Worm (Caenorhabditis elegans) whole organism, L1 larva: ENCODE data around the gene paml-1.

Experiments used
- C16A3.4 ChIP-seq: fragments of 150-350 bp; optimal IDR thresholded peaks from 2 replicates; lab custom pipeline; 2014; ENCODE audit warnings: missing biosample characterization, missing genetic modification characterization
- Y116A8C.19 ChIP-seq: sonication (generic microtip); optimal IDR thresholded peaks from 2 replicates; lab custom pipeline; 2016; ENCODE audit warnings: missing compliant biosample characterization, missing genetic modification characterization, borderline replicate concordance
- aly-2 ChIP-seq: fragments of 150-350 bp; optimal IDR thresholded peaks from 2 replicates; lab custom pipeline; 2014; ENCODE audit warnings: missing biosample characterization, missing genetic modification characterization
- ama-1 ChIP-seq: fragments of 150-350 bp; optimal IDR thresholded peaks from 2 replicates; lab custom pipeline; 2014
- ceh-8 ChIP-seq: fragments of 200-800 bp; sonication (Bioruptor generic); optimal IDR thresholded peaks from 2 replicates; lab custom pipeline; 2018; ENCODE audit warnings: mild to moderate bottlenecking, missing genetic modification characterization, moderate library complexity, missing compliant biosample characterization
- ceh-88 ChIP-seq: fragments of 200-800 bp; sonication (Bioruptor generic); IDR thresholded peaks from 2 replicates; pipeline ENCODE4 v1.3.6; 2022; ENCODE audit warnings: missing genetic modification characterization, missing compliant biosample characterization
- ceh-90 ChIP-seq: sonication (generic microtip); optimal IDR thresholded peaks from 2 replicates; lab custom pipeline; 2016; ENCODE audit warnings: missing genetic modification characterization, missing compliant biosample characterization
- dpl-1 ChIP-seq, 3 experiments: fragments of 150-350 bp in 2 of 3; sonication (generic microtip) in 1 of 3; optimal IDR thresholded peaks; 2 replicates each; lab custom pipeline; 2014 to 2017; ENCODE audit warnings: missing biosample characterization in 3 of 3, missing genetic modification characterization in 3 of 3, missing genetic modification reagents in 3 of 3
- efl-1 ChIP-seq, 4 experiments: fragments of 150-350 bp; optimal IDR thresholded peaks in 3 of 4; peaks in 1 of 4; 1 replicate in 1 of 4; 2 replicates in 3 of 4; lab custom pipeline; 2014; ENCODE audit warnings: missing biosample characterization in 2 of 4, missing genetic modification characterization in 2 of 4, missing genetic modification reagents in 2 of 4
- elt-2 ChIP-seq: sonication (generic microtip); optimal IDR thresholded peaks from 2 replicates; lab custom pipeline; 2016; ENCODE audit warnings: missing genetic modification characterization, mild to moderate bottlenecking, inconsistent platforms, missing compliant biosample characterization, missing genetic modification reagents
- fkh-10 ChIP-seq: sonication (generic microtip); optimal IDR thresholded peaks from 2 replicates; lab custom pipeline; 2017; ENCODE audit warnings: missing biosample characterization, missing genetic modification reagents, missing genetic modification characterization
- fkh-4 ChIP-seq: sonication (generic microtip); optimal IDR thresholded peaks from 2 replicates; lab custom pipeline; 2016; ENCODE audit warnings: missing compliant biosample characterization, missing genetic modification characterization, borderline replicate concordance
- fos-1 ChIP-seq: fragments of 150-350 bp; optimal IDR thresholded peaks from 2 replicates; lab custom pipeline; 2014; ENCODE audit warnings: missing biosample characterization, missing genetic modification characterization
- grh-1 ChIP-seq: fragments of 200-800 bp; sonication (Bioruptor generic); IDR thresholded peaks from 2 replicates; pipeline ENCODE4 v1.3.6; 2022; ENCODE audit warnings: missing genetic modification reagents, missing genetic modification characterization, missing compliant biosample characterization
- irx-1 ChIP-seq: sonication (generic microtip); optimal IDR thresholded peaks from 2 replicates; lab custom pipeline; 2016; ENCODE audit warnings: missing genetic modification characterization, missing compliant biosample characterization
- isw-1 ChIP-seq: fragments of 200-800 bp; sonication (Bioruptor generic); IDR thresholded peaks from 2 replicates; pipeline ENCODE4 v1.3.6; 2022; ENCODE audit warnings: missing genetic modification characterization, missing compliant biosample characterization
- jun-1 ChIP-seq: fragments of 150-350 bp; optimal IDR thresholded peaks from 2 replicates; lab custom pipeline; 2014; ENCODE audit warnings: missing biosample characterization, missing genetic modification reagents, missing genetic modification characterization
- lin-13 ChIP-seq: fragments of 150-350 bp; optimal IDR thresholded peaks from 2 replicates; lab custom pipeline; 2014; ENCODE audit warnings: missing biosample characterization, missing genetic modification reagents, missing genetic modification characterization
- lin-35 ChIP-seq, 2 experiments: fragments of 150-350 bp; optimal IDR thresholded peaks; 2 replicates each; lab custom pipeline; 2014; ENCODE audit warnings: missing biosample characterization in 2 of 2, missing genetic modification characterization in 2 of 2, missing genetic modification reagents in 2 of 2
- lir-3 ChIP-seq: sonication (generic microtip); optimal IDR thresholded peaks from 2 replicates; lab custom pipeline; 2016; ENCODE audit warnings: mild to moderate bottlenecking, missing genetic modification characterization, moderate library complexity, missing compliant biosample characterization; ENCODE audit not compliant: poor library complexity
- lsy-2 ChIP-seq, 2 experiments: fragments of 150-350 bp; optimal IDR thresholded peaks; 2 replicates each; lab custom pipeline; 2014; ENCODE audit warnings: missing biosample characterization in 2 of 2, missing genetic modification characterization in 2 of 2
- mdl-1 ChIP-seq, 2 experiments: fragments of 150-350 bp; optimal IDR thresholded peaks; 2 replicates each; lab custom pipeline; 2014 to 2017; ENCODE audit warnings: missing biosample characterization in 2 of 2, missing genetic modification characterization in 2 of 2, inconsistent platforms in 1 of 2
- nhr-237 ChIP-seq: fragments of 150-350 bp; optimal IDR thresholded peaks from 2 replicates; lab custom pipeline; 2014; ENCODE audit warnings: missing biosample characterization, missing genetic modification characterization
- nhr-47 ChIP-seq: sonication (generic microtip); optimal IDR thresholded peaks from 2 replicates; lab custom pipeline; 2016; ENCODE audit warnings: mild to moderate bottlenecking, missing genetic modification characterization, moderate library complexity, missing compliant biosample characterization
- nhr-71 ChIP-seq: sonication (generic microtip); optimal IDR thresholded peaks from 2 replicates; lab custom pipeline; 2016; ENCODE audit warnings: mild to moderate bottlenecking, missing genetic modification characterization, moderate library complexity, missing compliant biosample characterization
- pag-3 ChIP-seq: sonication (generic microtip); optimal IDR thresholded peaks from 2 replicates; lab custom pipeline; 2017; ENCODE audit warnings: missing genetic modification characterization, mild to moderate bottlenecking, missing compliant biosample characterization, antibody characterized with exemption, borderline replicate concordance; ENCODE audit not compliant: insufficient read depth
- pax-3 ChIP-seq: fragments of 200-800 bp; sonication (Bioruptor generic); optimal IDR thresholded peaks from 2 replicates; lab custom pipeline; 2018; ENCODE audit warnings: mild to moderate bottlenecking, missing genetic modification characterization, moderate library complexity, missing compliant biosample characterization
- rnt-1 ChIP-seq: sonication (generic microtip); optimal IDR thresholded peaks from 2 replicates; lab custom pipeline; 2016; ENCODE audit warnings: mild to moderate bottlenecking, missing genetic modification characterization, moderate library complexity, missing compliant biosample characterization
- snpc-4 ChIP-seq: fragments of 150-350 bp; optimal IDR thresholded peaks from 2 replicates; lab custom pipeline; 2014; ENCODE audit warnings: missing biosample characterization, missing genetic modification characterization
- snu-23 ChIP-seq: sonication (generic microtip); optimal IDR thresholded peaks from 2 replicates; lab custom pipeline; 2016; ENCODE audit warnings: missing genetic modification characterization, missing compliant biosample characterization
- sox-4 ChIP-seq: sonication (generic microtip); optimal IDR thresholded peaks from 2 replicates; lab custom pipeline; 2016; ENCODE audit warnings: missing genetic modification characterization, missing compliant biosample characterization
- sup-37 ChIP-seq: fragments of 200-800 bp; sonication (Bioruptor generic); optimal IDR thresholded peaks from 2 replicates; lab custom pipeline; 2018; ENCODE audit warnings: mild to moderate bottlenecking, missing genetic modification characterization, missing compliant biosample characterization
- swsn-7 ChIP-seq: sonication (generic microtip); optimal IDR thresholded peaks from 2 replicates; lab custom pipeline; 2016; ENCODE audit warnings: missing genetic modification characterization, missing compliant biosample characterization
- tbx-2 ChIP-seq: sonication (generic microtip); optimal IDR thresholded peaks from 2 replicates; lab custom pipeline; 2016; ENCODE audit warnings: missing genetic modification characterization, missing compliant biosample characterization
- unc-30 ChIP-seq: sonication (generic microtip); optimal IDR thresholded peaks from 2 replicates; lab custom pipeline; 2017; ENCODE audit warnings: missing biosample characterization, missing genetic modification characterization
- unc-86 ChIP-seq: sonication (generic microtip); optimal IDR thresholded peaks from 2 replicates; lab custom pipeline; 2016; ENCODE audit warnings: missing genetic modification characterization, missing compliant biosample characterization
- xbp-1 ChIP-seq: sonication (generic microtip); optimal IDR thresholded peaks from 2 replicates; lab custom pipeline; 2016; ENCODE audit warnings: missing genetic modification characterization, missing compliant biosample characterization
- zip-4 ChIP-seq: fragments of 200-800 bp; sonication (Bioruptor generic); optimal IDR thresholded peaks from 2 replicates; lab custom pipeline; 2018; ENCODE audit warnings: mild to moderate bottlenecking, missing genetic modification characterization, moderate library complexity, missing compliant biosample characterization
- ztf-11 ChIP-seq, 2 experiments: sonication (generic microtip); optimal IDR thresholded peaks; 2 replicates each; lab custom pipeline; 2016 to 2017; ENCODE audit warnings: missing genetic modification characterization in 2 of 2, missing biosample characterization in 1 of 2, missing compliant biosample characterization in 1 of 2
- ztf-4 ChIP-seq: fragments of 150-350 bp; optimal IDR thresholded peaks from 2 replicates; lab custom pipeline; 2014; ENCODE audit warnings: missing biosample characterization, missing genetic modification characterization

paml-1 gene

ce11 chrIII:10214540-10214979, 19.3 kb downstream of the paml-1 start (continued):
- TF ChIP-seq zip-4 (GFP tag; lab: Kevin White, UChicago) (no peak), nhr-237 (tag; lab: Kevin White, UChicago) (no peak), fkh-10 (GFP tag; lab: Kevin White, UChicago) (no peak), lsy-2 (tag; optimal IDR thresholded peaks at IDR 0.05; lab: Kevin White, UChicago) (peak; percentile 5 to 34), nhr-71 (tag; lab: Kevin White, UChicago) (peak; percentile 75), fkh-4 (tag; lab: Kevin White, UChicago) (no peak), pax-3 (tag; lab: Kevin White, UChicago) (peak; percentile 59), ama-1 (peak; percentile 86), xbp-1 (peak; percentile 48)

ce11 chrIII:10211889-10212494, 21.9 kb downstream of the paml-1 start, which contains the start of the genes blos-1 and best-18:
Gene blos-1, minus strand, starts transcription at chrIII:10211946.
Gene best-18, plus strand, starts transcription at chrIII:10212396.
- no peak for TF ChIP-seq grh-1 (GFP tag; lab: Robert Waterston, UW)
- no peak for TF ChIP-seq lin-35 (GFP tag; optimal IDR thresholded peaks at IDR 0.05; lab: Kevin White, UChicago)
- no peak for TF ChIP-seq elt-2 (tag; lab: Kevin White, UChicago)
- TF ChIP-seq pax-3 (tag; lab: Kevin White, UChicago), result no peak
- TF ChIP-seq ceh-88 (GFP tag; lab: Robert Waterston, UW), result no peak
- no peak for TF ChIP-seq aly-2 (tag; lab: Kevin White, UChicago)
- TF ChIP-seq ztf-4 (tag; lab: Kevin White, UChicago), result no peak
- TF ChIP-seq lir-3, result no peak

ce11 chrIII:10209703-10210102, 24.2 kb downstream of the paml-1 start, which contains the start of gene T20G5.9:
Gene T20G5.9, plus strand, starts transcription at chrIII:10209840.
- TF ChIP-seq swsn-7 (tag; lab: Kevin White, UChicago) (no peak), ceh-8 (no peak), snu-23 (no peak), pax-3 (tag; lab: Kevin White, UChicago) (no peak), ama-1 (peak; percentile 19), unc-30 (tag; lab: Kevin White, UChicago) (no peak), unc-86 (tag; lab: Kevin White, UChicago) (no peak)
- TF ChIP-seq, all 84 proteins: peak for 1

DNA sequence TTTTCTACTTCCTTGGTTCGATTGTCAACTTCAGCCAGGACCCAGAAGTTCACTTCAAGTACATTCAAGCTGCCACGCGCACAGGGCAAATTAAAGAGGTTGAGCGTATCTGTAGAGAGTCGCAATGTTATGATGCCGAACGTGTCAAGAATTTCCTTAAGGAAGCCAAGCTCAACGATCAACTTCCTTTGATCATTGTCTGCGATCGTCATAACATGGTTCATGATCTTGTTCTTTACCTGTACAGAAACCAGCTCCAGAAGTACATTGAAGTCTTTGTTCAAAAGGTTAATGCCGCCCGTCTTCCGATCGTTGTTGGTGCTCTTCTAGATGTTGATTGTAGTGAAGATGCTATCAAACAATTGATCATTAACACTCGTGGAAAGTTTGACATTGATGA, 27.5 kb downstream of the paml-1 start:
- no peak for TF ChIP-seq tbx-2 (tag; lab: Kevin White, UChicago)
- TF ChIP-seq Y116A8C.19 (tag; lab: Kevin White, UChicago), result no peak
- no peak for TF ChIP-seq efl-1 (optimal IDR thresholded peaks at IDR 0.05; lab: Kevin White, UChicago)
- peak in 1 of 2 experiments; percentile 82 for TF ChIP-seq efl-1 (GFP tag; optimal IDR thresholded peaks at IDR 0.05 in 1 of 2; lab: Kevin White, UChicago)

DNA sequence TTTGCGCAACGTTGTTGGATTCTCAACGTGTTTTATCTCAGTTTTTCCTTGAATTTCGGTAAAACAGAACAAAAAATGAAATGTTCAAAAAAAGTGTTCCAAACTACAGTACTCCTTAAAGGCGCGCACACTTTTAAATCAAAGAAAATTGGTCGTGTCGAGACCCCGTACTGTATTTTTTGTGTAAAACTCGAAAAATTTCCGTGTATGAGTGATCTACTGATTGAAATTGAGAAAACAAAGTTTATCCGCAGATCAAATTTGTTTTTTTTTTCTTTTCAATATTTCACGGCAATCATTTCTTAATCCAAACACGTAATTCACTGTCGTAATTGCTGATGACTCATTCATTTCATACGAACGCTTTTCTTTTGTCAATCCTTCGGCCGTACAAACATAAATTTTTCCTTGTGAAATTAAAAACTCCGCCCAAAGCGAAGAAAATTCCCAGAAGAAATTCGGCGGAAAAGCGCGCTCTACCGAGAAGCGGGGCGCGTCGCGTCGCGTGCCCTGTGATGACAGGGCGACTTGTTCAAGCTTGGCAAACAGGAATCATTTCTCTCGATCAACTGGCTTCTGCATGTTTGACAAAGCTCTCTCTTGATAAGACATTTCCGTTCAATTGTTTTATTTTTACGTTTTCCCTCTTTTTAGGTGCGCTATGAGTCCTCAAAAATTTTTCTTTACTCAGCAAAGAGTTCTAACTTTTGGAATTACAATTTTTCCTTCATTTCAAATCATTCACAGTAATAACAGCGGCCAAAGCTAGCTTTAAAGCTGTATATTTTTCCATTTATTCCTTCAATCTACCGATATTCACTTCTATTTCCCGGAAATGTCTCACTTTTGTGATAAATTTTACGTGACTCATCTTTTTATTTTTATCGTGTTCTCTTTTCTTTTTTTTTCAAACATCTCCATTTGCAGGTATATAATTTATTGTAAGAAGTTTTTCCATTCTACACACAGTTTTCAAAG, 30.7 kb downstream of the paml-1 start, which contains the start of gene chc-1:
Gene chc-1, plus strand, starts transcription at position 928 of the 978 bp plus-strand sequence.
- TF ChIP-seq fos-1, result no peak
- TF ChIP-seq sup-37 (GFP tag; lab: Kevin White, UChicago), result no peak
- peak; percentile 17 for TF ChIP-seq nhr-71 (tag; lab: Kevin White, UChicago)
- no peak for TF ChIP-seq pax-3 (tag; lab: Kevin White, UChicago)
- TF ChIP-seq ceh-90 (tag; lab: Kevin White, UChicago), result no peak
- peak in 1 of 2 experiments; percentile 18 for TF ChIP-seq mdl-1 (tag; optimal IDR thresholded peaks at IDR 0.05; lab: Kevin White, UChicago)
- TF ChIP-seq C16A3.4, result peak; percentile 19
- TF ChIP-seq efl-1 (optimal IDR thresholded peaks at IDR 0.05; lab: Kevin White, UChicago), result peak; percentile 26 to 35
- peak in 1 of 2 experiments; percentile 43 for TF ChIP-seq efl-1 (GFP tag; optimal IDR thresholded peaks at IDR 0.05 in 1 of 2; lab: Kevin White, UChicago)
- TF ChIP-seq irx-1 (tag; lab: Kevin White, UChicago), result no peak
- TF ChIP-seq lin-13, result no peak
- no peak for TF ChIP-seq jun-1 (tag; lab: Kevin White, UChicago)
- peak; percentile 12 for TF ChIP-seq nhr-47 (tag; lab: Kevin White, UChicago)
- TF ChIP-seq rnt-1 (tag; lab: Kevin White, UChicago), result no peak
- TF ChIP-seq ztf-11 (tag; optimal IDR thresholded peaks at IDR 0.05; lab: Kevin White, UChicago), result no peak
- no peak for TF ChIP-seq snpc-4 (tag; lab: Kevin White, UChicago)
- peak; percentile 17 to 51 (median 30) for TF ChIP-seq dpl-1 (GFP tag; optimal IDR thresholded peaks at IDR 0.05; lab: Kevin White, UChicago)
- no peak for TF ChIP-seq pag-3 (tag; lab: Kevin White, UChicago)
- no peak for TF ChIP-seq isw-1 (GFP tag; lab: Robert Waterston, UW)
- no peak for TF ChIP-seq sox-4 (tag; lab: Kevin White, UChicago)
